Worm (Caenorhabditis elegans) whole organism, mixed stage, embryonic: ENCODE data around the gene T05A1.5.

Experiments used
- elt-3 ChIP-seq: fragments of 150-350 bp; optimal IDR thresholded peaks from 2 replicates; lab custom pipeline; 2014; ENCODE audit warnings: missing biosample characterization, missing genetic modification characterization
- lin-13 ChIP-seq: fragments of 150-350 bp; optimal IDR thresholded peaks from 2 replicates; lab custom pipeline; 2014; ENCODE audit warnings: missing biosample characterization, missing genetic modification characterization
- lsy-2 ChIP-seq: fragments of 150-350 bp; optimal IDR thresholded peaks from 2 replicates; lab custom pipeline; 2014; ENCODE audit warnings: missing biosample characterization, missing genetic modification characterization
- mls-2 ChIP-seq: sonication (generic microtip); optimal IDR thresholded peaks from 2 replicates; lab custom pipeline; 2016; ENCODE audit warnings: mild to moderate bottlenecking, missing genetic modification characterization, moderate library complexity, missing compliant biosample characterization
- nhr-76 ChIP-seq: sonication (generic microtip); optimal IDR thresholded peaks from 2 replicates; lab custom pipeline; 2017; ENCODE audit warnings: missing biosample characterization, missing genetic modification characterization
- pha-4 ChIP-seq: fragments of 150-350 bp; optimal IDR thresholded peaks from 2 replicates; lab custom pipeline; 2018; ENCODE audit warnings: missing biosample characterization, missing genetic modification reagents, missing genetic modification characterization
- snpc-4 ChIP-seq: fragments of 150-350 bp; optimal IDR thresholded peaks from 2 replicates; lab custom pipeline; 2014; ENCODE audit warnings: missing biosample characterization, missing genetic modification characterization
- unc-120 ChIP-seq: sonication (generic microtip); optimal IDR thresholded peaks from 2 replicates; lab custom pipeline; 2017; ENCODE audit warnings: missing genetic modification characterization, missing compliant biosample characterization; ENCODE audit not compliant: poor library complexity, severe bottlenecking

- TF ChIP-seq nhr-76 (tag; lab: Kevin White, UChicago) (no peak), lsy-2 (no peak), elt-3 (no peak), lin-13 (no peak), snpc-4 (tag; lab: Kevin White, UChicago) (no peak), unc-120 (tag; lab: Kevin White, UChicago) (no peak), mls-2 (tag; lab: Kevin White, UChicago) (no peak), pha-4 (no peak)
Measured at ce11 chrIV:9506251-9506650, 39.8 kb upstream of the T05A1.5 start, which contains the start of gene ttr-9.
